Worm (Caenorhabditis elegans): ENCODE results near the gene grl-8.

Gene grl-8

ce11 chrV:6709050-6709683, 23.7 kb downstream of the grl-8 start, which contains the start of gene dlst-1:
Gene dlst-1, minus strand, starts transcription at chrV:6709101.
- TF ChIP-seq him-1 (tag; optimal IDR thresholded peaks at IDR 0.05) (peak; percentile 35), F33H1.4 (GFP tag; IDR thresholded peaks at IDR 0.05) (0 out of 2 replicates have a peak, but pooled peaks have one; percentile 23), K12H6.12 (tag; optimal IDR thresholded peaks at IDR 0.05) (no peak), efl-1 (GFP tag; optimal IDR thresholded peaks at IDR 0.05) (peak; percentile 25), ccch-3 (GFP tag; optimal IDR thresholded peaks at IDR 0.05) (no peak), zfh-2 (GFP tag; conservative IDR thresholded peaks at IDR 0.05) (peak; percentile 57; the same call in 1 of the 2 replicates), repo-1 (tag; optimal IDR thresholded peaks at IDR 0.05) (peak; percentile 65), F52B5.7 (tag; optimal IDR thresholded peaks at IDR 0.05) (peak; percentile 10), B0336.3 (GFP tag; IDR thresholded peaks at IDR 0.05) (peak; percentile 72; the same call in 1 of the 2 replicates), fkh-3 (tag; optimal IDR thresholded peaks at IDR 0.05) (no peak), mes-4 (tag; optimal IDR thresholded peaks at IDR 0.05) (no peak), mcd-1 (GFP tag; IDR thresholded peaks at IDR 0.05) (peak; percentile 51), B0261.1 (tag; optimal IDR thresholded peaks at IDR 0.05) (peak; percentile 24), let-607 (tag; optimal IDR thresholded peaks at IDR 0.05) (no peak), unc-62 (GFP tag; optimal IDR thresholded peaks at IDR 0.05) (no peak), pbrm-1 (GFP tag; IDR thresholded peaks at IDR 0.05) (peak; percentile 39; the same call in 1 of the 2 replicates), atf-7 (tag; optimal IDR thresholded peaks at IDR 0.05) (no peak), lin-40 (tag; optimal IDR thresholded peaks at IDR 0.05) (peak; percentile 50), ztf-18 (tag; optimal IDR thresholded peaks at IDR 0.05) (peak; percentile 17), hmg-1.2 (GFP tag; IDR thresholded peaks at IDR 0.05) (0 out of 2 replicates have a peak, but pooled peaks have one; percentile 21), madf-6 (GFP tag; IDR thresholded peaks at IDR 0.05) (peak; percentile 77), ZK185.1 (tag; optimal IDR thresholded peaks at IDR 0.05; ENCODE audit: poor library complexity, severe bottlenecking) (no peak), hrde-1 (tag; optimal IDR thresholded peaks at IDR 0.05; ENCODE audit: borderline replicate concordance) (no peak), lin-54 (GFP tag; optimal IDR thresholded peaks at IDR 0.05) (peak; percentile 47), sptf-2 (GFP tag; optimal IDR thresholded peaks at IDR 0.05) (peak; percentile 6), dox-1 (GFP tag; IDR thresholded peaks at IDR 0.05) (peak; percentile 65), Y95B8A.8 (GFP tag; IDR thresholded peaks at IDR 0.05) (no peak), attf-3 (GFP tag; conservative IDR thresholded peaks at IDR 0.05) (peak; percentile 77), nhr-80 (tag; optimal IDR thresholded peaks at IDR 0.05) (peak; percentile 12), gei-17 (GFP tag; optimal IDR thresholded peaks at IDR 0.05) (no peak), dpl-1 (GFP tag; optimal IDR thresholded peaks at IDR 0.05) (no peak), attf-5 (GFP tag; optimal IDR thresholded peaks at IDR 0.05) (peak; percentile 62), zim-3 (tag; optimal IDR thresholded peaks at IDR 0.05) (peak; percentile 43), D2030.7 (GFP tag; IDR thresholded peaks at IDR 0.05) (peak; percentile 16; the same call in 1 of the 2 replicates), mxl-1 (tag; optimal IDR thresholded peaks at IDR 0.05) (no peak), aptf-3 (GFP tag; IDR thresholded peaks at IDR 0.05) (no peak), snpc-1.3 (tag; optimal IDR thresholded peaks at IDR 0.05; ENCODE audit: insufficient read depth) (peak; percentile 10), madf-8 (GFP tag; conservative IDR thresholded peaks at IDR 0.05) (peak; percentile 35), F57A8.1 (GFP tag; optimal IDR thresholded peaks at IDR 0.05) (no peak), ekl-4 (GFP tag; IDR thresholded peaks at IDR 0.05) (peak; percentile 17; the same call in 1 of the 2 replicates), madf-10 (tag; optimal IDR thresholded peaks at IDR 0.05) (peak; percentile 18), nhr-179 (tag; optimal IDR thresholded peaks at IDR 0.05) (no peak), madf-3 (GFP tag; IDR thresholded peaks at IDR 0.05) (no peak), let-526 (GFP tag; IDR thresholded peaks at IDR 0.05) (no peak), lsl-1 (GFP tag; optimal IDR thresholded peaks at IDR 0.05) (peak; percentile 48), Y53G8AR.9 (GFP tag; conservative IDR thresholded peaks at IDR 0.05) (no peak), F55B11.4 (tag; optimal IDR thresholded peaks at IDR 0.05; ENCODE audit: borderline replicate concordance, insufficient read depth) (no peak)

All from whole organism, young adult.